Fruit fly (Drosophila melanogaster) whole organism, pupa: Measurements from ENCODE around the gene CG2991.

ENCODE experiments used
- CG10348 ChIP-seq: fragments of 200-800 bp; sonication (Bioruptor generic); IDR thresholded peaks from 2 replicates; pipeline ENCODE4 v1.3.6; 2022; ENCODE audit warnings: missing biosample characterization, missing genetic modification characterization
- CG12605 ChIP-seq: fragments of 200-800 bp; sonication (Bioruptor generic); IDR thresholded peaks from 2 replicates; pipeline ENCODE4 v1.3.6; 2022; ENCODE audit warnings: missing biosample characterization, missing genetic modification characterization
- CG13204 ChIP-seq: fragments of 200-800 bp; sonication (Bioruptor generic); optimal IDR thresholded peaks from 2 replicates; lab custom pipeline; 2018; ENCODE audit warnings: missing biosample characterization, mild to moderate bottlenecking, missing genetic modification characterization, moderate library complexity
- CG14655 ChIP-seq: fragments of 200-800 bp; sonication (Bioruptor generic); optimal IDR thresholded peaks from 3 replicates; lab custom pipeline; 2017; ENCODE audit warnings: mild to moderate bottlenecking, missing biosample characterization, missing genetic modification reagents, missing genetic modification characterization
- CG15710 ChIP-seq: fragments of 200-800 bp; sonication (Bioruptor generic); optimal IDR thresholded peaks from 2 replicates; lab custom pipeline; 2018; ENCODE audit warnings: missing biosample characterization, mild to moderate bottlenecking, missing genetic modification characterization, moderate library complexity
- CG17806 ChIP-seq: fragments of 200-800 bp; sonication (Bioruptor generic); optimal IDR thresholded peaks from 2 replicates; lab custom pipeline; 2018; ENCODE audit warnings: missing biosample characterization, mild to moderate bottlenecking, missing genetic modification characterization, moderate library complexity
- CG34367 ChIP-seq: fragments of 200-800 bp; sonication (Bioruptor generic); optimal IDR thresholded peaks from 2 replicates; lab custom pipeline; 2018; ENCODE audit warnings: missing biosample characterization, mild to moderate bottlenecking, missing genetic modification characterization
- CG4496 ChIP-seq: fragments of 200-800 bp; sonication (Bioruptor generic); IDR thresholded peaks from 3 replicates; pipeline ENCODE4 v1.3.6; 2022; ENCODE audit warnings: missing biosample characterization, missing genetic modification characterization
- CG8159 ChIP-seq: fragments of 200-800 bp; sonication (Bioruptor generic); optimal IDR thresholded peaks from 3 replicates; lab custom pipeline; 2018; ENCODE audit warnings: missing biosample characterization, mild to moderate bottlenecking, missing genetic modification characterization, moderate library complexity
- CG8301 ChIP-seq: fragments of 200-800 bp; sonication (Bioruptor generic); optimal IDR thresholded peaks from 2 replicates; lab custom pipeline; 2018; ENCODE audit warnings: missing biosample characterization, mild to moderate bottlenecking, missing genetic modification characterization
- CG9948 ChIP-seq: fragments of 200-800 bp; sonication (Bioruptor generic); optimal IDR thresholded peaks from 2 replicates; lab custom pipeline; 2018; ENCODE audit warnings: missing biosample characterization, mild to moderate bottlenecking, missing genetic modification characterization, moderate library complexity
- D1 ChIP-seq: fragments of 200-800 bp; sonication (Bioruptor generic); optimal IDR thresholded peaks from 2 replicates; lab custom pipeline; 2018; ENCODE audit warnings: missing biosample characterization, mild to moderate bottlenecking, missing genetic modification characterization, moderate library complexity
- EcR ChIP-seq: fragments of 200-800 bp; sonication (Bioruptor generic); optimal IDR thresholded peaks from 3 replicates; lab custom pipeline; 2019; ENCODE audit warnings: missing biosample characterization, missing genetic modification characterization, mild to moderate bottlenecking, moderate library complexity, missing genetic modification reagents
- Ets98B ChIP-seq: fragments of 200-800 bp; sonication (Bioruptor generic); IDR thresholded peaks from 2 replicates; pipeline ENCODE4 v1.3.6; 2022; ENCODE audit warnings: missing biosample characterization, missing genetic modification characterization
- Pif1A ChIP-seq: fragments of 200-800 bp; sonication (Bioruptor generic); optimal IDR thresholded peaks from 3 replicates; lab custom pipeline; 2016; ENCODE audit warnings: missing biosample characterization, missing genetic modification characterization
- Pif1B ChIP-seq: fragments of 200-800 bp; sonication (Bioruptor generic); optimal IDR thresholded peaks from 3 replicates; lab custom pipeline; 2016; ENCODE audit warnings: missing biosample characterization, missing genetic modification characterization
- Snoo ChIP-seq: fragments of 200-800 bp; sonication (Bioruptor generic); optimal IDR thresholded peaks from 3 replicates; lab custom pipeline; 2017; ENCODE audit warnings: missing biosample characterization, mild to moderate bottlenecking, missing genetic modification characterization, inconsistent platforms
- fd96Ca ChIP-seq: fragments of 200-800 bp; sonication (Bioruptor generic); IDR thresholded peaks from 3 replicates; pipeline ENCODE4 v1.3.6; 2022; ENCODE audit warnings: missing biosample characterization, missing genetic modification characterization
- gl ChIP-seq: fragments of 200-800 bp; sonication (Bioruptor generic); optimal IDR thresholded peaks from 2 replicates; lab custom pipeline; 2018; ENCODE audit warnings: missing biosample characterization, mild to moderate bottlenecking, missing genetic modification characterization
- rn ChIP-seq: fragments of 200-800 bp; sonication (Bioruptor generic); IDR thresholded peaks from 2 replicates; pipeline ENCODE4 v1.3.6; 2022; ENCODE audit warnings: missing biosample characterization, missing genetic modification characterization

CG2991 gene

DNA sequence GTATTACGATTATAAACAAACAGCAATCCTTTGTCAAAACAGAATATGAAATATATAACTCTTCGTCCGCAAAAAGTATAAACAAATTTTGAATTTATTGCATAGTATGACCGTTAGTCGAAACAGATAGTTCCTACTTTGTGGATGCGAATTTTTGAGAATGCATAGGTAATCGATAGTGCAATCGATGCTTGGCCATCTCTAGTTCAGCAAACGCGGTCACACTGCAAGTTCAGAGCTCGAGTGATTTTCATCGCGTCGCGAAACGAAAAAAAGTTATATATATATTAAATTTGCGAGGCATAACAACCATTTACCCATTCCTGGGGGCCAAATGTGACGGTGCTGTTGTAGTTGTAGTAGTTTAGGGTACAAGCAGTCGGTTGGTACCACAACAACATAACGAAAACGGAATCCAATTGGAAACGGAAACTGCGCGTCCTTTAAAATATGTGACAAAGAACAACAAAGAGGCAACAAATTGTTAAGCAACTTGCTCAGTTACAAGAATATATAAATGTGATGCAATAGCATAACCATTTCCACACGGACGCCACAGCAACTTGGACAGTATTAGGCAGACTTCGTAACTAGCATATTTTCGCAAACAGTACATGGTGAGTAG, at the start of gene CG2991:
Gene CG2991 (plus strand): TSS at position 205 of the 625 bp plus-strand sequence.
- TF ChIP-seq CG8301 (tag; lab: Kevin White, UChicago) (no peak), CG8159 (tag; lab: Kevin White, UChicago) (peak; percentile 18), Pif1B (GFP tag; lab: Kevin White, UChicago) (peak; percentile 48), CG17806 (tag; lab: Kevin White, UChicago) (no peak), CG4496 (GFP tag; lab: Robert Waterston, UW) (0 out of 3 replicates have a peak, but pooled peaks have one; percentile 17), EcR (peak; percentile 21), CG10348 (GFP tag; lab: Robert Waterston, UW) (no peak), Ets98B (GFP tag; lab: Robert Waterston, UW) (peak; percentile 11; the same call in 1 of the 2 replicates), CG9948 (tag; lab: Kevin White, UChicago) (no peak), fd96Ca (no peak), Pif1A (GFP tag; lab: Kevin White, UChicago) (peak; percentile 15)

DNA sequence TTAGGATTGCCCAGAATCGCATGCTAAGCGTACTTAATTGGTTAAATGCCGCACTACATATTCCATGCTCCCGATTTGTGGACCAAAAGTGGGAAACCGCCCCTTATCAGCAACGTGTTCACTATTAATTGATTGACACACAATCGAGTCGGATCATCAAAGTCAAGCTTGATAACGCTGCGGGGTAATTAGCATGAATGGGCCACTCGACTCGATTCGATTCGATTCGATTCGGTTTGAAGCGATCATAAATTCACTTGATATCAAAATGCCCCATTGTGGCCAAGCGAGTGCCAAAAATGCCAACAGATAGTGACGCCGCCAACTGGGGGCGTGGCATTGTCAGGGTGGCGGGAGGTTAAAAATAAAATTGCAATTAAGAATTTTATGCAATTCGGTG, 49.4 kb upstream of the CG2991 start:
- no peak for TF ChIP-seq fd96Ca
- TF ChIP-seq CG13204 (GFP tag; lab: Kevin White, UChicago), result no peak
- TF ChIP-seq EcR, result no peak
- no peak for TF ChIP-seq Pif1B (GFP tag; lab: Kevin White, UChicago)
- no peak for TF ChIP-seq D1
- TF ChIP-seq gl (tag; lab: Kevin White, UChicago), result no peak
- TF ChIP-seq, all 21 proteins: peak for 0

- TF ChIP-seq CG8301 (tag; lab: Kevin White, UChicago) (no peak), CG4496 (GFP tag; lab: Robert Waterston, UW) (peak; percentile 67), CG8159 (tag; lab: Kevin White, UChicago) (no peak), CG12605 (peak; percentile 44), Ets98B (GFP tag; lab: Robert Waterston, UW) (peak; percentile 37; the same call in 1 of the 2 replicates), CG13204 (GFP tag; lab: Kevin White, UChicago) (peak; percentile 54), Pif1B (GFP tag; lab: Kevin White, UChicago) (no peak), Snoo (tag; lab: Kevin White, UChicago) (no peak), D1 (no peak)
Measured at dm6 chr2L:2808038-2808699, 48.8 kb upstream of the CG2991 start.

DNA sequence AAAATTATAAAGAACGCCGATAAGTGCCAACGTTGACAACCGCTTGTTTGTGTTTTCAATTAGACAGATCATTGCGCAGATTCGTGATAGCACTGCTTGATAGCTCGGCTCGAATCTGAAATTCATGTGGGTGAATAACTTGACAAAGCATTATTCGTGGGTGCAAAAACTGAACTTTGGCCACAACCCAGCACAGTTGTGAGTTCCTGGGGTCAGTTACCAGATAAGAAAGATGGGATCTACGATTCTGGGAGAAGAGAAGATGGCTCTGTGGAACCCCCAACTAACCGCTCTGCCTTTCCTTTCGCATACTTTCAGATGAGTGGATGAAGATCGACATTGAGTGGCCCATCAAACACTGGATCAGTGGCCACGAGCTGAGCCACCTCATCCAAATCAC, 46.1 kb upstream of the CG2991 start:
- TF ChIP-seq CG15710 (tag; lab: Kevin White, UChicago) (no peak), CG34367 (tag; lab: Kevin White, UChicago) (no peak), CG10348 (GFP tag; lab: Robert Waterston, UW) (no peak)

- TF ChIP-seq Pif1A (GFP tag; lab: Kevin White, UChicago), result no peak
- TF ChIP-seq Snoo (tag; lab: Kevin White, UChicago), result no peak
- TF ChIP-seq CG12605, result no peak
- TF ChIP-seq EcR, result no peak
- no peak for TF ChIP-seq CG14655 (GFP tag; lab: Kevin White, UChicago)
- TF ChIP-seq CG34367 (tag; lab: Kevin White, UChicago), result no peak
- TF ChIP-seq D1, result no peak
- no peak for TF ChIP-seq rn (GFP tag; lab: Robert Waterston, UW)
- TF ChIP-seq CG15710 (tag; lab: Kevin White, UChicago), result no peak
- TF ChIP-seq CG8301 (tag; lab: Kevin White, UChicago), result no peak
- no peak for TF ChIP-seq CG10348 (GFP tag; lab: Robert Waterston, UW)
- no peak for TF ChIP-seq CG9948 (tag; lab: Kevin White, UChicago)
- no peak for TF ChIP-seq Ets98B (GFP tag; lab: Robert Waterston, UW)
- no peak for TF ChIP-seq CG13204 (GFP tag; lab: Kevin White, UChicago)
- no peak for TF ChIP-seq CG4496 (GFP tag; lab: Robert Waterston, UW)
- TF ChIP-seq CG8159 (tag; lab: Kevin White, UChicago), result no peak
- no peak for TF ChIP-seq gl (tag; lab: Kevin White, UChicago)
- no peak for TF ChIP-seq fd96Ca
- TF ChIP-seq Pif1B (GFP tag; lab: Kevin White, UChicago), result no peak
Measured at dm6 chr2L:2812137-2812536, 44.8 kb upstream of the CG2991 start, which contains the start of gene CG2964. TSS of gene CG2964 (plus strand) at chr2L:2812437.

DNA sequence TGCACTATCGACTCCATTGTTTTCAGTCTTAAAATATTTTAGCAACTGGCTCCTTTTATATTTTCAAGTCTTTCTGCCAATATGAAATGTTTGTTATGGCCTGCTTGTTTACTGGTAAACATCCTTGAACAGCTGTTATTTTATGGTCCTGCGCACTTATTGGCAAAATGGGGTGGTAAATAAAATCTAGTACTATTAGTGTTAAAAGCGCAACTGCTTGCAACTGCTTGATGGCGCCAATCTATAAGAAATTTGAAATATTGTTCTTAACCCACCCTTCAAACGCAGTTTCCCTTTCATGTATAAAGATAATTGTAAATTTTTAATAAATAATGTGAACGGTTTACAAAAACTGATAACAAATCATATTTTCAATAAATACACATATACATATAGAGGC, 41.3 kb upstream of the CG2991 start, which contains the start of gene G6P:
Gene G6P (minus strand): TSS at position 88 of the 400 bp plus-strand sequence.
- TF ChIP-seq CG15710 (tag; lab: Kevin White, UChicago) (no peak), Snoo (tag; lab: Kevin White, UChicago) (no peak), CG4496 (GFP tag; lab: Robert Waterston, UW) (no peak), CG10348 (GFP tag; lab: Robert Waterston, UW) (no peak), rn (GFP tag; lab: Robert Waterston, UW) (no peak), CG13204 (GFP tag; lab: Kevin White, UChicago) (no peak)
